Worm (Caenorhabditis elegans) whole organism, midembryonic: ENCODE data around the gene F18A12.7.

Experiments
- T22C8.4 ChIP-seq: fragments of 200-800 bp; sonication (Bioruptor generic); IDR thresholded peaks from 2 replicates; pipeline ENCODE4 v1.3.6; 2022; ENCODE audit warnings: missing genetic modification characterization, missing compliant biosample characterization
- cog-1 ChIP-seq: sonication (generic microtip); optimal IDR thresholded peaks from 2 replicates; lab custom pipeline; 2016; ENCODE audit warnings: missing genetic modification characterization, missing compliant biosample characterization
- flt-1 ChIP-seq: fragments of 200-800 bp; sonication (Bioruptor generic); IDR thresholded peaks from 2 replicates; pipeline ENCODE4 v1.3.6; 2022; ENCODE audit warnings: missing genetic modification characterization, missing compliant biosample characterization
- klf-2 ChIP-seq: fragments of 200-800 bp; sonication (Bioruptor generic); conservative IDR thresholded peaks from 2 replicates; pipeline ENCODE4 v1.3.6; 2022; ENCODE audit warnings: missing genetic modification reagents, missing genetic modification characterization, missing compliant biosample characterization
- med-1 ChIP-seq: sonication (generic microtip); optimal IDR thresholded peaks from 2 replicates; lab custom pipeline; 2017; ENCODE audit warnings: missing genetic modification characterization, mild to moderate bottlenecking, missing compliant biosample characterization, antibody characterized with exemption, missing genetic modification reagents; ENCODE audit not compliant: insufficient read depth
- ref-1 ChIP-seq: fragments of 200-800 bp; sonication (Bioruptor generic); conservative IDR thresholded peaks from 2 replicates; pipeline ENCODE4 v1.3.6; 2022; ENCODE audit warnings: missing genetic modification reagents, missing genetic modification characterization, missing compliant biosample characterization
- tab-1 ChIP-seq: fragments of 200-800 bp; sonication (Bioruptor generic); IDR thresholded peaks from 2 replicates; pipeline ENCODE4 v1.3.6; 2022; ENCODE audit warnings: missing genetic modification characterization, missing compliant biosample characterization
- ztf-23 ChIP-seq: fragments of 200-800 bp; sonication (Bioruptor generic); IDR thresholded peaks from 2 replicates; pipeline ENCODE4 v1.3.6; 2022; ENCODE audit warnings: missing genetic modification reagents, missing genetic modification characterization, missing compliant biosample characterization
- ztf-29 ChIP-seq: fragments of 200-800 bp; sonication (Bioruptor generic); IDR thresholded peaks from 2 replicates; pipeline ENCODE4 v1.3.6; 2022; ENCODE audit warnings: missing genetic modification reagents, missing genetic modification characterization, missing compliant biosample characterization

The F18A12.7 gene

ce11 chrII:3447906-3448305, 33.6 kb upstream of the F18A12.7 start, which contains the start of gene C16C8.21:
TSS of gene C16C8.21 (plus strand) at chrII:3448206.
- TF ChIP-seq cog-1, result no peak
- TF ChIP-seq T22C8.4 (GFP tag; lab: Robert Waterston, UW), result no peak
- no peak for TF ChIP-seq ztf-29 (GFP tag; lab: Robert Waterston, UW)
- no peak for TF ChIP-seq klf-2
- no peak for TF ChIP-seq ztf-23 (GFP tag; lab: Robert Waterston, UW)
- no peak for TF ChIP-seq flt-1 (GFP tag; lab: Robert Waterston, UW)
- no peak for TF ChIP-seq tab-1 (GFP tag; lab: Robert Waterston, UW)
- no peak for TF ChIP-seq ref-1 (GFP tag; lab: Robert Waterston, UW)
- no peak for TF ChIP-seq med-1 (GFP tag; lab: Kevin White, UChicago)

ce11 chrII:3446647-3447046, 32.4 kb upstream of the F18A12.7 start, which contains the start of the genes C16C8.20 and gldi-6:
TSS of gene C16C8.20 (plus strand) at chrII:3446947.
TSS of gene gldi-6 (plus strand) at chrII:3446947.
- TF ChIP-seq flt-1 (GFP tag; lab: Robert Waterston, UW) (no peak), cog-1 (no peak)

DNA sequence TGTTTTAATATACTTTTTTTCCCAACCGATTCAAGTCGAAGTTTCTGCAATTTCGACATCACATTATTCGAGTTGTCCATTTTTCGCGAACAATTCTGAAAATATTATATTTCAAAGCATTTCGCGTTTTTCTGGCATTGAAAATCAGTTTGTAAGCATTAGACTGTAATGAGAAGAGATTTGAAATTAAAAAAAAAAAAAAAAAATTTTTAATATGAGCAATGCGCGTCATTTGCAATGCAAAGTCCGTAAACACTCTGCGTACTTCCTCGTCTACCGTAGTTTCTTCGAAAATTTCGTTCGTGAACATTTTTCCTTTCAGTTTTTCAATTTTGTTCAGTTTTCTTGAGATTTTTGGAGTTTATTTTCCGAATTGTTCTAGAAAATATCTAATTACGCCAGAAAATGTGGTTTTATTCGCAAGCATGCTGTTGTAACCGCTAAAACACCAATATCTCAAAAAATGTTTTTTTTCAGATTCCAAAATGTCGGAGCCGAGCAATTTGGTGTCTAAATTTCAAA, 31.1 kb upstream of the F18A12.7 start, which contains the start of the genes C16C8.5 and C16C8.16:
Gene C16C8.5, minus strand, starts transcription at position 101 of the 522 bp plus-strand sequence.
Gene C16C8.16, plus strand, starts transcription at position 472 of the 522 bp plus-strand sequence.
- TF ChIP-seq ztf-29 (GFP tag; lab: Robert Waterston, UW) (no peak), ref-1 (GFP tag; lab: Robert Waterston, UW) (no peak), klf-2 (no peak), tab-1 (GFP tag; lab: Robert Waterston, UW) (no peak), T22C8.4 (GFP tag; lab: Robert Waterston, UW) (no peak), med-1 (GFP tag; lab: Kevin White, UChicago) (no peak), ztf-23 (GFP tag; lab: Robert Waterston, UW) (no peak), cog-1 (no peak), flt-1 (GFP tag; lab: Robert Waterston, UW) (no peak)

- no peak for TF ChIP-seq cog-1
- TF ChIP-seq T22C8.4 (GFP tag; lab: Robert Waterston, UW), result no peak
- no peak for TF ChIP-seq tab-1 (GFP tag; lab: Robert Waterston, UW)
- TF ChIP-seq med-1 (GFP tag; lab: Kevin White, UChicago), result no peak
- no peak for TF ChIP-seq ztf-23 (GFP tag; lab: Robert Waterston, UW)
- TF ChIP-seq klf-2, result no peak
- no peak for TF ChIP-seq flt-1 (GFP tag; lab: Robert Waterston, UW)
- TF ChIP-seq ztf-29 (GFP tag; lab: Robert Waterston, UW), result no peak
- no peak for TF ChIP-seq ref-1 (GFP tag; lab: Robert Waterston, UW)
Measured at ce11 chrII:3444280-3444679, 30.0 kb upstream of the F18A12.7 start, which contains the start of gene C16C8.4. TSS of gene C16C8.4 (minus strand) at chrII:3444380.

DNA sequence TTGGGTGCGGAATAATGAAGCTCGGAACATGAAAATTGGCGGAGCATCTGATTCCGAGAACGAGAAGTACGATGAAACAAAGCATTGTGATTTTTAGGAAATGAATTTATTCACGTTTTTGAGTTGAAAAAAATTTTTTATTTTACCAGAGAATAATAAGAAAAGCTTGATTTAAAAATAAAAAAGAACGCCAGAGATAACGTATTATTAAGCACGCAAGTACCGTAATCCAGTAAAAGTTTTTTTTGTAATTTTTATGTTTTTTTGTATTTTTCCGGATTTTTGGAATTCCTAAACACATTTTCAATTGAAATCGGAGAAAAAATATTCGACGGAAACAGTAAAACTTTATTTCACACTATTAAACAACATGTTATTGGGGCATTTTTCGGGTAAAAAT, 28.9 kb upstream of the F18A12.7 start, which contains the start of gene C16C8.22:
Gene C16C8.22, minus strand, starts transcription at position 101 of the 400 bp plus-strand sequence.
- TF ChIP-seq flt-1 (GFP tag; lab: Robert Waterston, UW) (no peak), ztf-29 (GFP tag; lab: Robert Waterston, UW) (no peak), med-1 (GFP tag; lab: Kevin White, UChicago) (no peak), cog-1 (no peak)

DNA sequence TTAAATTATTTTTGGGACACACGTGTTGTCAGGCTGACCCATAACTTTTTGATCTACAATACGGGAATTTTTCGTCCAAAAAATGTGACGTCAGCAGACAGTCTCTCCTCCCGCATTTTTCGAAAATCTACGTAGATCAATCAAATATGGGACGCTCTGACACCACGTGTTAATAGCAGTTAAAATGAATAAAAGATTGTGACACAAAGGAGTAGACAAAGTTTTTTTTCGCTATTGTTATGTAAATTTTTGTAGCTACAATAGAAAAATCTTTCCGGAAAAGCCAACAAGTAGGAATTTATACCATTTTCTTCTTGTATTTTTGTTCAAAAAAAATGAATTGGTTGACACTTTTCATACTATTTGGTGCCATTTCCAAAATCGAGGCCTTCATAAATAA, 27.1 kb upstream of the F18A12.7 start, which contains the start of gene C16C8.27:
Gene C16C8.27, plus strand, starts transcription at position 301 of the 400 bp plus-strand sequence.
- TF ChIP-seq flt-1 (GFP tag; lab: Robert Waterston, UW) (no peak), ztf-23 (GFP tag; lab: Robert Waterston, UW) (no peak), T22C8.4 (GFP tag; lab: Robert Waterston, UW) (no peak)

- TF ChIP-seq ztf-29 (GFP tag; lab: Robert Waterston, UW) (no peak), klf-2 (no peak), ref-1 (GFP tag; lab: Robert Waterston, UW) (no peak), cog-1 (no peak), tab-1 (GFP tag; lab: Robert Waterston, UW) (no peak), med-1 (GFP tag; lab: Kevin White, UChicago) (no peak), T22C8.4 (GFP tag; lab: Robert Waterston, UW) (no peak), ztf-23 (GFP tag; lab: Robert Waterston, UW) (no peak), flt-1 (GFP tag; lab: Robert Waterston, UW) (no peak)
Measured at ce11 chrII:3440641-3440926, 26.3 kb upstream of the F18A12.7 start, which contains the start of gene C16C8.17. TSS of gene C16C8.17 (plus strand) at chrII:3440827.

ce11 chrII:3439842-3440640, 25.8 kb upstream of the F18A12.7 start:
- TF ChIP-seq T22C8.4 (GFP tag; lab: Robert Waterston, UW), result no peak
- no peak for TF ChIP-seq tab-1 (GFP tag; lab: Robert Waterston, UW)
- no peak for TF ChIP-seq cog-1
- no peak for TF ChIP-seq ztf-23 (GFP tag; lab: Robert Waterston, UW)
- TF ChIP-seq flt-1 (GFP tag; lab: Robert Waterston, UW), result no peak
- TF ChIP-seq klf-2, result no peak
- no peak for TF ChIP-seq med-1 (GFP tag; lab: Kevin White, UChicago)

- TF ChIP-seq ztf-23 (GFP tag; lab: Robert Waterston, UW), result peak; percentile 72
- TF ChIP-seq cog-1, result peak; percentile 14
- TF ChIP-seq T22C8.4 (GFP tag; lab: Robert Waterston, UW), result peak; percentile 62; the same call in 1 of the 2 replicates
- TF ChIP-seq flt-1 (GFP tag; lab: Robert Waterston, UW), result peak; percentile 85
- no peak for TF ChIP-seq klf-2
- TF ChIP-seq med-1 (GFP tag; lab: Kevin White, UChicago), result no peak
- TF ChIP-seq tab-1 (GFP tag; lab: Robert Waterston, UW), result peak; percentile 84
- TF ChIP-seq ref-1 (GFP tag; lab: Robert Waterston, UW), result peak; percentile 46; the same call in 1 of the 2 replicates
- TF ChIP-seq ztf-29 (GFP tag; lab: Robert Waterston, UW), result 0 out of 2 replicates have a peak, but pooled peaks have one; percentile 35
Measured at ce11 chrII:3439244-3439698, 25.0 kb upstream of the F18A12.7 start.
